Worm (Caenorhabditis elegans) whole organism, midembryonic: ENCODE measurements around the gene E04F6.15.

Experiments used
- T22C8.4 ChIP-seq: fragments of 200-800 bp; sonication (Bioruptor generic); IDR thresholded peaks from 2 replicates; pipeline ENCODE4 v1.3.6; 2022; ENCODE audit warnings: missing genetic modification characterization, missing compliant biosample characterization
- cog-1 ChIP-seq: sonication (generic microtip); optimal IDR thresholded peaks from 2 replicates; lab custom pipeline; 2016; ENCODE audit warnings: missing genetic modification characterization, missing compliant biosample characterization
- flt-1 ChIP-seq: fragments of 200-800 bp; sonication (Bioruptor generic); IDR thresholded peaks from 2 replicates; pipeline ENCODE4 v1.3.6; 2022; ENCODE audit warnings: missing genetic modification characterization, missing compliant biosample characterization
- klf-2 ChIP-seq: fragments of 200-800 bp; sonication (Bioruptor generic); conservative IDR thresholded peaks from 2 replicates; pipeline ENCODE4 v1.3.6; 2022; ENCODE audit warnings: missing genetic modification reagents, missing genetic modification characterization, missing compliant biosample characterization
- ref-1 ChIP-seq: fragments of 200-800 bp; sonication (Bioruptor generic); conservative IDR thresholded peaks from 2 replicates; pipeline ENCODE4 v1.3.6; 2022; ENCODE audit warnings: missing genetic modification reagents, missing genetic modification characterization, missing compliant biosample characterization
- ztf-29 ChIP-seq: fragments of 200-800 bp; sonication (Bioruptor generic); IDR thresholded peaks from 2 replicates; pipeline ENCODE4 v1.3.6; 2022; ENCODE audit warnings: missing genetic modification reagents, missing genetic modification characterization, missing compliant biosample characterization

DNA sequence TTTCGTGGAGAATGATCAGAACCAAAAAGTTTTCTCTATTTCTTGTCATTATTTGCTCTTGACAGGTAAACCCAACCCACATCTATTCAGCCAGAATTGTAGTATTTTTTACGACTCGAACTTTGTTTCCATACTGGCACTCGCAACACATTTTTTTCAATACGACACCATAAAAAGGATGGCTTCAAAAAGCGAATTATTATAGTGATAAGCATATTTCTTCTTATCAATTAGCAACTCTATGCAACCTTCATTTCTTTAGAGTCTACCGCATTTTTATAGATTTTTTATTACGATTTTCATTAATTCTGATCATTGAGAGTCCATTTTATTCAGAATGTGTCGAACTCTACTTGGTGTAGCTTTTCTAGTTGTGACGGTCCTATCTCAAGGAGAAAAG, 22.4 kb upstream of the E04F6.15 start, which contains the start of gene ctsa-3.1:
- no peak for TF ChIP-seq T22C8.4 (GFP tag; lab: Robert Waterston, UW)
- no peak for TF ChIP-seq klf-2 (GFP tag; lab: Robert Waterston, UW)
- no peak for TF ChIP-seq flt-1 (GFP tag; lab: Robert Waterston, UW)
- no peak for TF ChIP-seq ref-1 (GFP tag; lab: Robert Waterston, UW)
- TF ChIP-seq cog-1 (tag; lab: Kevin White, UChicago): no peak
- TF ChIP-seq ztf-29 (GFP tag; lab: Robert Waterston, UW): no peak
